Worm (Caenorhabditis elegans) whole organism, L2 larva: ENCODE data around the gene T27A10.2.

Experiments
- blmp-1 ChIP-seq: sonication (generic microtip); optimal IDR thresholded peaks from 2 replicates; lab custom pipeline; 2017; ENCODE audit warnings: missing genetic modification characterization, mild to moderate bottlenecking, missing compliant biosample characterization, antibody characterized with exemption, moderate library complexity; ENCODE audit not compliant: insufficient read depth
- ceh-16 ChIP-seq: fragments of 150-350 bp; optimal IDR thresholded peaks from 2 replicates; lab custom pipeline; 2014; ENCODE audit warnings: missing biosample characterization, missing genetic modification characterization
- egl-27 ChIP-seq: sonication (generic microtip); optimal IDR thresholded peaks from 3 replicates; lab custom pipeline; 2017; ENCODE audit warnings: missing biosample characterization, missing genetic modification reagents, missing genetic modification characterization
- lin-39 ChIP-seq: fragments of 150-350 bp; optimal IDR thresholded peaks from 2 replicates; lab custom pipeline; 2014; ENCODE audit warnings: missing biosample characterization, missing genetic modification reagents, missing genetic modification characterization
- nhr-11 ChIP-seq: fragments of 150-350 bp; optimal IDR thresholded peaks from 2 replicates; lab custom pipeline; 2014; ENCODE audit warnings: missing biosample characterization, missing genetic modification characterization
- nhr-129 ChIP-seq: fragments of 150-350 bp; optimal IDR thresholded peaks from 2 replicates; lab custom pipeline; 2014; ENCODE audit warnings: missing biosample characterization, missing genetic modification characterization
- ztf-11 ChIP-seq: sonication (generic microtip); optimal IDR thresholded peaks from 2 replicates; lab custom pipeline; 2017; ENCODE audit warnings: missing biosample characterization, missing genetic modification characterization

DNA sequence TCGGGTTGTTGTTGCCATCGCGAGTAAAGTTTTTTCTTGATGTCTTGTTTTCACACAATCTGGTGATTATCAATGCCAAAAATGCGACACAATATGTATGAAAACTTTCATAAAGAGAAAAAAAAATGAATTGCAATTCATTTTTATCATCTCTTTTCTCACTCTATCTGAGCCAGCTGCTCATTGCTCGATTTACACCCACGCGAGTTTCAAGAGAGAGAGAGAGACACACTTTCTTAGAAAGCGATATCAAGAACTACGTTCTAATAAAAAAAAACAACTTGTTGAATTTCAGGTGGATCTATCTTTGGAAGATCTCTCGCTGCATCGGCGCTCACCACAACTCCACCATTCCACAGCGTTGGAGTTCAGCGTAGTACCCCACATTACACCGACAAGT, 16.9 kb downstream of the T27A10.2 start:
- no peak for TF ChIP-seq nhr-129 (tag; lab: Kevin White, UChicago)
- no peak for TF ChIP-seq ceh-16 (tag; lab: Kevin White, UChicago)
- no peak for TF ChIP-seq lin-39 (tag; lab: Kevin White, UChicago)
- no peak for TF ChIP-seq nhr-11
- no peak for TF ChIP-seq egl-27 (tag; lab: Kevin White, UChicago)
- no peak for TF ChIP-seq ztf-11
- no peak for TF ChIP-seq blmp-1 (tag; lab: Kevin White, UChicago)
